Fruit fly (Drosophila melanogaster): ENCODE data around the gene SdhC.

The SdhC gene

dm6 chr3R:11257537-11257936 is 47.9 kb upstream of the SdhC start:
- TF ChIP-seq dac (GFP tag; optimal IDR thresholded peaks at IDR 0.05) = no peak
- TF ChIP-seq Lpt (GFP tag; optimal IDR thresholded peaks at IDR 0.05) = no peak
- no peak for TF ChIP-seq lz (GFP tag; optimal IDR thresholded peaks at IDR 0.05)
- no peak for TF ChIP-seq Eip78C (GFP tag)
- TF ChIP-seq CG16779 (tag; optimal IDR thresholded peaks at IDR 0.05) = no peak
- no peak for TF ChIP-seq vri (GFP tag; optimal IDR thresholded peaks at IDR 0.05)
- no peak for TF ChIP-seq CG6792 (GFP tag; optimal IDR thresholded peaks at IDR 0.05)
- no peak for TF ChIP-seq CG10669 (GFP tag; optimal IDR thresholded peaks at IDR 0.05)
- no peak for TF ChIP-seq CG11902 (GFP tag; optimal IDR thresholded peaks at IDR 0.05)
- no peak for TF ChIP-seq Hr4 (GFP tag; optimal IDR thresholded peaks at IDR 0.05)
- TF ChIP-seq CG4318 (GFP tag; optimal IDR thresholded peaks at IDR 0.05) = no peak
- no peak for TF ChIP-seq Met (GFP tag; optimal IDR thresholded peaks at IDR 0.05)
- no peak for TF ChIP-seq CG9139 (GFP tag; optimal IDR thresholded peaks at IDR 0.05)
- no peak for TF ChIP-seq Ets21C (GFP tag; optimal IDR thresholded peaks at IDR 0.05)
- no peak for TF ChIP-seq CG34406 (GFP tag; optimal IDR thresholded peaks at IDR 0.05)
- TF ChIP-seq eg (GFP tag; IDR thresholded peaks at IDR 0.05) = no peak
- TF ChIP-seq CG15336 (GFP tag; IDR thresholded peaks at IDR 0.05) = no peak
- TF ChIP-seq CG10631 (GFP tag; optimal IDR thresholded peaks at IDR 0.05) = no peak

dm6 chr3R:11254382-11254953 is 44.8 kb upstream of the SdhC start:
- no peak for TF ChIP-seq Hr39 (GFP tag; optimal IDR thresholded peaks at IDR 0.05)
- TF ChIP-seq CG3919 (GFP tag; optimal IDR thresholded peaks at IDR 0.05) = no peak
- no peak for TF ChIP-seq CG15336 (GFP tag; IDR thresholded peaks at IDR 0.05)
- TF ChIP-seq CG9139 (GFP tag; optimal IDR thresholded peaks at IDR 0.05) = no peak
- TF ChIP-seq fkh (GFP tag; optimal IDR thresholded peaks at IDR 0.05) = no peak
- no peak for TF ChIP-seq fd85E (GFP tag; optimal IDR thresholded peaks at IDR 0.05)
- no peak for TF ChIP-seq CG3032 (tag; optimal IDR thresholded peaks at IDR 0.05)
- TF ChIP-seq Ets21C (GFP tag; optimal IDR thresholded peaks at IDR 0.05) = no peak
- no peak for TF ChIP-seq CG6792 (GFP tag; optimal IDR thresholded peaks at IDR 0.05)
- TF ChIP-seq CG6276 (GFP tag; optimal IDR thresholded peaks at IDR 0.05) = no peak
- TF ChIP-seq dac (GFP tag; optimal IDR thresholded peaks at IDR 0.05) = no peak
- no peak for TF ChIP-seq Eip78C (GFP tag)
- TF ChIP-seq Hr38 (GFP tag; optimal IDR thresholded peaks at IDR 0.05) = no peak
- no peak for TF ChIP-seq cyc (GFP tag; optimal IDR thresholded peaks at IDR 0.05)
- no peak for TF ChIP-seq Ets96B (tag; optimal IDR thresholded peaks at IDR 0.05)
- TF ChIP-seq svp (GFP tag) = no peak
- no peak for TF ChIP-seq Gug (GFP tag; IDR thresholded peaks at IDR 0.05)
- TF ChIP-seq CG7368 (GFP tag; optimal IDR thresholded peaks at IDR 0.05) = no peak
- no peak for TF ChIP-seq CG1621 (tag; optimal IDR thresholded peaks at IDR 0.05)

dm6 chr3R:11253768-11254167 is 44.1 kb upstream of the SdhC start:
- TF ChIP-seq fkh (GFP tag; optimal IDR thresholded peaks at IDR 0.05) = no peak

- TF ChIP-seq topi (GFP tag; optimal IDR thresholded peaks at IDR 0.05) (no peak), CG6163 (GFP tag; IDR thresholded peaks at IDR 0.05) (no peak), spab (GFP tag; optimal IDR thresholded peaks at IDR 0.05) (no peak), Hr4 (GFP tag; optimal IDR thresholded peaks at IDR 0.05) (no peak), fd85E (GFP tag; optimal IDR thresholded peaks at IDR 0.05) (no peak), dsx (GFP tag; optimal IDR thresholded peaks at IDR 0.05; ENCODE audit: poor library complexity, severe bottlenecking) (no peak), cyc (GFP tag; optimal IDR thresholded peaks at IDR 0.05) (no peak), Eip75B (GFP tag; optimal IDR thresholded peaks at IDR 0.05) (no peak), fd59A (GFP tag; optimal IDR thresholded peaks at IDR 0.05) (no peak), vri (GFP tag; optimal IDR thresholded peaks at IDR 0.05) (no peak), CG32006 (GFP tag; optimal IDR thresholded peaks at IDR 0.05) (no peak), lz (GFP tag; optimal IDR thresholded peaks at IDR 0.05) (no peak), CG11294 (GFP tag; IDR thresholded peaks at IDR 0.05) (no peak), Smox (GFP tag; optimal IDR thresholded peaks at IDR 0.05) (no peak), Eip78C (GFP tag) (no peak), CG8319 (GFP tag; optimal IDR thresholded peaks at IDR 0.05) (no peak)
Measured at dm6 chr3R:11246865-11247264, 37.2 kb upstream of the SdhC start.
